Fruit fly (Drosophila melanogaster) whole organism, embryonic: ENCODE results near the gene Exd2.
A peak's percentile ranks its signal among the peaks of the same experiment; 100 is the strongest.

Experiments used
- Antp ChIP-seq: fragments of 200-800 bp; sonication (Bioruptor generic); optimal IDR thresholded peaks from 3 replicates; lab custom pipeline; 2016; ENCODE audit warnings: missing biosample characterization, missing genetic modification characterization
- CG10462 ChIP-seq: fragments of 200-800 bp; sonication (Bioruptor generic); optimal IDR thresholded peaks from 2 replicates; lab custom pipeline; 2016; ENCODE audit warnings: missing biosample characterization, missing genetic modification characterization
- CG12104 ChIP-seq: fragments of 200-800 bp; sonication (Bioruptor generic); optimal IDR thresholded peaks from 3 replicates; lab custom pipeline; 2016; ENCODE audit warnings: missing biosample characterization, missing genetic modification characterization
- CG13296 ChIP-seq: fragments of 200-800 bp; sonication (Bioruptor generic); optimal IDR thresholded peaks from 3 replicates; lab custom pipeline; 2018; ENCODE audit warnings: missing biosample characterization, mild to moderate bottlenecking, missing genetic modification characterization
- CG13424 ChIP-seq: fragments of 200-800 bp; sonication (Bioruptor generic); optimal IDR thresholded peaks from 2 replicates; lab custom pipeline; 2019; ENCODE audit warnings: missing biosample characterization, mild to moderate bottlenecking, missing genetic modification characterization, moderate library complexity
- CG14014 ChIP-seq: fragments of 200-800 bp; sonication (Bioruptor generic); IDR thresholded peaks from 2 replicates; pipeline ENCODE4 v1.3.6; 2022; ENCODE audit warnings: missing biosample characterization, missing genetic modification characterization
- CG14965 ChIP-seq: fragments of 200-800 bp; sonication (Bioruptor generic); optimal IDR thresholded peaks from 2 replicates; lab custom pipeline; 2016; ENCODE audit warnings: missing biosample characterization, missing genetic modification characterization, borderline replicate concordance
- CG16813 ChIP-seq: fragments of 200-800 bp; sonication (Bioruptor generic); IDR thresholded peaks from 3 replicates; pipeline ENCODE4 v1.3.6; 2022; ENCODE audit warnings: missing biosample characterization, missing genetic modification characterization; ENCODE audit not compliant: partially characterized antibody
- CG17328 ChIP-seq: fragments of 200-800 bp; sonication (Bioruptor generic); IDR thresholded peaks from 2 replicates; pipeline ENCODE4 v1.3.6; 2022; ENCODE audit warnings: missing biosample characterization, missing genetic modification characterization
- CG34224 ChIP-seq: fragments of 200-800 bp; sonication (Bioruptor generic); IDR thresholded peaks from 3 replicates; pipeline ENCODE4 v1.3.6; 2022; ENCODE audit warnings: missing biosample characterization, missing genetic modification characterization; ENCODE audit not compliant: partially characterized antibody
- CG3838 ChIP-seq: fragments of 200-800 bp; sonication (Bioruptor generic); optimal IDR thresholded peaks from 3 replicates; lab custom pipeline; 2016; ENCODE audit warnings: missing biosample characterization, missing genetic modification characterization
- CG6175 ChIP-seq: fragments of 200-800 bp; sonication (Bioruptor generic); IDR thresholded peaks from 3 replicates; pipeline ENCODE4 v1.3.6; 2022; ENCODE audit warnings: missing biosample characterization, missing genetic modification characterization
- CG6272 ChIP-seq: fragments of 200-800 bp; sonication (Bioruptor generic); IDR thresholded peaks from 2 replicates; pipeline ENCODE4 v1.3.6; 2022; ENCODE audit warnings: missing biosample characterization, missing genetic modification characterization
- CG6854 ChIP-seq: fragments of 200-800 bp; sonication (Bioruptor generic); optimal IDR thresholded peaks from 3 replicates; lab custom pipeline; 2017; ENCODE audit warnings: missing biosample characterization, mild to moderate bottlenecking, missing genetic modification characterization
- CTCF ChIP-seq: fragments of 200-800 bp; sonication (Bioruptor generic); optimal IDR thresholded peaks from 2 replicates; lab custom pipeline; 2017; ENCODE audit warnings: missing biosample characterization, mild to moderate bottlenecking, missing genetic modification characterization, moderate library complexity
- CoRest ChIP-seq: fragments of 200-800 bp; sonication (Bioruptor generic); optimal IDR thresholded peaks from 3 replicates; lab custom pipeline; 2018; ENCODE audit warnings: missing biosample characterization, mild to moderate bottlenecking, missing genetic modification characterization, moderate library complexity
- Dll ChIP-seq: fragments of 200-800 bp; sonication (Bioruptor generic); IDR thresholded peaks from 4 replicates; pipeline ENCODE4 v1.3.6; 2022; ENCODE audit warnings: missing biosample characterization, missing genetic modification characterization; ENCODE audit not compliant: partially characterized antibody
- Doc3 ChIP-seq: fragments of 200-800 bp; sonication (Bioruptor generic); IDR thresholded peaks from 3 replicates; pipeline ENCODE4 v1.3.6; 2022; ENCODE audit warnings: missing biosample characterization, missing genetic modification characterization; ENCODE audit not compliant: partially characterized antibody
- Dp ChIP-seq: fragments of 200-800 bp; sonication (Bioruptor generic); optimal IDR thresholded peaks from 2 replicates; lab custom pipeline; 2018; ENCODE audit warnings: missing biosample characterization, mild to moderate bottlenecking, missing genetic modification characterization, moderate library complexity
- Dref ChIP-seq: fragments of 200-800 bp; sonication (Bioruptor generic); IDR thresholded peaks from 2 replicates; pipeline ENCODE4 v1.3.6; 2022; ENCODE audit warnings: missing biosample characterization, missing genetic modification characterization
- HHEX ChIP-seq: fragments of 200-800 bp; sonication (Bioruptor generic); optimal IDR thresholded peaks from 3 replicates; lab custom pipeline; 2017; ENCODE audit warnings: missing biosample characterization, mild to moderate bottlenecking, missing genetic modification characterization, missing genetic modification reagents
- HLH4C ChIP-seq: fragments of 200-800 bp; sonication (Bioruptor generic); IDR thresholded peaks from 3 replicates; pipeline ENCODE4 v1.3.6; 2022; ENCODE audit warnings: missing biosample characterization, missing genetic modification characterization; ENCODE audit not compliant: partially characterized antibody
- HLH54F ChIP-seq: fragments of 200-800 bp; sonication (Bioruptor generic); optimal IDR thresholded peaks from 3 replicates; lab custom pipeline; 2016; ENCODE audit warnings: missing biosample characterization, missing genetic modification characterization
- Hmr ChIP-seq: fragments of 200-800 bp; sonication (Bioruptor generic); optimal IDR thresholded peaks from 3 replicates; lab custom pipeline; 2017; ENCODE audit warnings: mild to moderate bottlenecking, missing biosample characterization, missing genetic modification reagents, missing genetic modification characterization
- Hmx ChIP-seq: fragments of 200-800 bp; sonication (Bioruptor generic); optimal IDR thresholded peaks from 2 replicates; lab custom pipeline; 2016; ENCODE audit warnings: missing biosample characterization, missing genetic modification characterization
- Med ChIP-seq: fragments of 200-800 bp; sonication (Bioruptor generic); peaks from one replicate; lab custom pipeline; 2016; ENCODE audit warnings: missing biosample characterization, missing genetic modification characterization, mild to moderate bottlenecking, inconsistent platforms, moderate library complexity
- Sry-δ ChIP-seq: fragments of 200-800 bp; sonication (Bioruptor generic); optimal IDR thresholded peaks from 2 replicates; lab custom pipeline; 2016; ENCODE audit warnings: missing biosample characterization, missing genetic modification characterization
- amos ChIP-seq: fragments of 200-800 bp; sonication (Bioruptor generic); IDR thresholded peaks from 2 replicates; pipeline ENCODE4 v1.3.6; 2022; ENCODE audit warnings: missing biosample characterization, missing genetic modification characterization; ENCODE audit not compliant: partially characterized antibody
- ato ChIP-seq: fragments of 200-800 bp; sonication (Bioruptor generic); IDR thresholded peaks from 2 replicates; pipeline ENCODE4 v1.3.6; 2022; ENCODE audit warnings: missing biosample characterization, missing genetic modification characterization; ENCODE audit not compliant: partially characterized antibody
- bbx ChIP-seq: fragments of 200-800 bp; sonication (Bioruptor generic); IDR thresholded peaks from 2 replicates; pipeline ENCODE4 v1.3.6; 2022; ENCODE audit warnings: missing biosample characterization, missing genetic modification characterization; ENCODE audit not compliant: partially characterized antibody
- cg ChIP-seq: fragments of 200-800 bp; sonication (Bioruptor generic); optimal IDR thresholded peaks from 3 replicates; lab custom pipeline; 2019; ENCODE audit warnings: missing biosample characterization, mild to moderate bottlenecking, missing genetic modification characterization, moderate library complexity
- chinmo ChIP-seq: fragments of 200-800 bp; sonication (Bioruptor generic); IDR thresholded peaks from 4 replicates; pipeline ENCODE4 v1.3.6; 2022; ENCODE audit warnings: missing biosample characterization, missing genetic modification characterization; ENCODE audit not compliant: partially characterized antibody
- chm ChIP-seq: fragments of 200-800 bp; sonication (Bioruptor generic); IDR thresholded peaks from 2 replicates; pipeline ENCODE4 v1.3.6; 2022; ENCODE audit warnings: missing biosample characterization, missing genetic modification characterization
- fd64A ChIP-seq: fragments of 200-800 bp; sonication (Bioruptor generic); optimal IDR thresholded peaks from 3 replicates; lab custom pipeline; 2018; ENCODE audit warnings: missing biosample characterization, mild to moderate bottlenecking, missing genetic modification characterization
- hbn ChIP-seq: fragments of 200-800 bp; sonication (Bioruptor generic); IDR thresholded peaks from 2 replicates; pipeline ENCODE4 v1.3.6; 2022; ENCODE audit warnings: missing biosample characterization, missing genetic modification characterization; ENCODE audit not compliant: partially characterized antibody
- inv ChIP-seq: fragments of 200-800 bp; sonication (Bioruptor generic); IDR thresholded peaks from 2 replicates; pipeline ENCODE4 v1.3.6; 2022; ENCODE audit warnings: missing biosample characterization, missing genetic modification characterization; ENCODE audit not compliant: partially characterized antibody
- kah ChIP-seq: fragments of 200-800 bp; sonication (Bioruptor generic); optimal IDR thresholded peaks from 2 replicates; lab custom pipeline; 2018; ENCODE audit warnings: missing biosample characterization, mild to moderate bottlenecking, missing genetic modification characterization
- kni ChIP-seq: fragments of 200-800 bp; sonication (Bioruptor generic); optimal IDR thresholded peaks from 3 replicates; lab custom pipeline; 2017; ENCODE audit warnings: mild to moderate bottlenecking, missing biosample characterization, missing genetic modification reagents, missing genetic modification characterization
- knrl ChIP-seq: fragments of 200-800 bp; sonication (Bioruptor generic); IDR thresholded peaks from 3 replicates; pipeline ENCODE4 v1.3.6; 2022; ENCODE audit warnings: missing biosample characterization, missing genetic modification characterization; ENCODE audit not compliant: partially characterized antibody
- nmo ChIP-seq: fragments of 200-800 bp; sonication (Bioruptor generic); optimal IDR thresholded peaks from 2 replicates; lab custom pipeline; 2018; ENCODE audit warnings: missing biosample characterization, mild to moderate bottlenecking, missing genetic modification characterization, moderate library complexity
- slbo ChIP-seq: fragments of 200-800 bp; sonication (Bioruptor generic); IDR thresholded peaks from 2 replicates; pipeline ENCODE4 v1.3.6; 2022; ENCODE audit warnings: missing biosample characterization, missing genetic modification characterization
- stwl ChIP-seq: fragments of 200-800 bp; sonication (Bioruptor generic); optimal IDR thresholded peaks from 3 replicates; lab custom pipeline; 2018; ENCODE audit warnings: missing biosample characterization, mild to moderate bottlenecking, missing genetic modification characterization, moderate library complexity
- sug ChIP-seq: fragments of 200-800 bp; optimal IDR thresholded peaks from 2 replicates; lab custom pipeline; 2019; ENCODE audit warnings: missing biosample characterization, mild to moderate bottlenecking, missing genetic modification characterization, moderate library complexity
- trem ChIP-seq: fragments of 200-800 bp; optimal IDR thresholded peaks from 3 replicates; lab custom pipeline; 2019; ENCODE audit warnings: missing biosample characterization, mild to moderate bottlenecking, missing genetic modification characterization, moderate library complexity
- unc-4 ChIP-seq: fragments of 200-800 bp; sonication (Bioruptor generic); IDR thresholded peaks from 2 replicates; pipeline ENCODE4 v1.3.6; 2022; ENCODE audit warnings: missing biosample characterization, missing genetic modification characterization; ENCODE audit not compliant: partially characterized antibody
- vvl ChIP-seq: fragments of 200-800 bp; sonication (Bioruptor generic); IDR thresholded peaks from 2 replicates; pipeline ENCODE4 v1.3.6; 2022; ENCODE audit warnings: missing biosample characterization, missing genetic modification characterization
- zf30C ChIP-seq: fragments of 200-800 bp; sonication (Bioruptor generic); optimal IDR thresholded peaks from 3 replicates; lab custom pipeline; 2018; ENCODE audit warnings: missing biosample characterization, mild to moderate bottlenecking, missing genetic modification characterization
- zfh2 ChIP-seq: fragments of 200-800 bp; sonication (Bioruptor generic); optimal IDR thresholded peaks from 2 replicates; lab custom pipeline; 2016; ENCODE audit warnings: missing biosample characterization, missing genetic modification characterization

Gene Exd2

DNA sequence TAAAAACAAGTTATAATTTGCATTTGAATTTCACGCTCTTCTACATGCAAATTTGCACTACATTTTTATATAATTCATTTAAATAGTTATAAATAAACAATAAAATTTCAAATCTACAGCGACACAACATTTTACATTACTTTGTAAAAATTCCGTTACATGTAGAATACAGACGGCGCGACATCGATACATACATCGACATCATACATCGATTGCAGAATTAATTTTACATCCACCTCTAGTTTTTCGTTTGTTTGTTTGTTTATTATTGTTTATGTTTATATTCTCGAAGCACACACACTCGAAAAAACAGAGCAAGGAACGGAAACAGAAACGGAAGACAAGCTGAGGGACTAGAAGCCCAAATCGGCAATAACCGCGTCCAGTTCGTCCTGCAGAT, 2.0 kb upstream of the Exd2 start, which contains the start of gene CG17230 (continued):
- TF ChIP-seq chinmo (GFP tag; lab: Robert Waterston, UW): peak; percentile 60; the same call in 1 of the 4 replicates
- TF ChIP-seq Doc3 (GFP tag; lab: Robert Waterston, UW): peak; percentile 68
- TF ChIP-seq ato: 0 out of 2 replicates have a peak, but pooled peaks have one; percentile 37
- TF ChIP-seq slbo (GFP tag; lab: Robert Waterston, UW): peak; percentile 10; the same call in 1 of the 2 replicates
- peak; percentile 17 for TF ChIP-seq fd64A (GFP tag; lab: Kevin White, UChicago)
- TF ChIP-seq vvl (GFP tag; lab: Robert Waterston, UW): 0 out of 2 replicates have a peak, but pooled peaks have one; percentile 8
- peak; percentile 50 for TF ChIP-seq stwl (tag; lab: Kevin White, UChicago)
- TF ChIP-seq amos (GFP tag; lab: Robert Waterston, UW): peak; percentile 89
- TF ChIP-seq zf30C: peak; percentile 34
- TF ChIP-seq unc-4 (GFP tag; lab: Robert Waterston, UW): peak; percentile 68
- TF ChIP-seq inv (GFP tag; lab: Robert Waterston, UW): peak; percentile 76
- TF ChIP-seq CoRest (tag; lab: Kevin White, UChicago): peak; percentile 24
- peak; percentile 80 for TF ChIP-seq knrl (GFP tag; lab: Robert Waterston, UW)
- no peak for TF ChIP-seq HLH54F
- peak; percentile 72 for TF ChIP-seq CG3838
- TF ChIP-seq HLH4C (GFP tag; lab: Robert Waterston, UW): peak; percentile 64
- TF ChIP-seq Sry-δ: peak; percentile 82
- TF ChIP-seq CG17328 (GFP tag; lab: Robert Waterston, UW): 0 out of 2 replicates have a peak, but pooled peaks have one; percentile 9
- TF ChIP-seq hbn (GFP tag; lab: Robert Waterston, UW): peak; percentile 82
- no peak for TF ChIP-seq kah (GFP tag; lab: Kevin White, UChicago)
- TF ChIP-seq Dref (GFP tag; lab: Robert Waterston, UW): peak; percentile 78
- peak; percentile 22 for TF ChIP-seq Dp (GFP tag; lab: Kevin White, UChicago)
- TF ChIP-seq CTCF (GFP tag; lab: Kevin White, UChicago): peak; percentile 75
- peak; percentile 77 for TF ChIP-seq CG34224 (GFP tag; lab: Robert Waterston, UW)
- TF ChIP-seq trem: peak; percentile 38
- peak; percentile 70 for TF ChIP-seq Med (GFP tag; lab: Kevin White, UChicago)
- TF ChIP-seq bbx (GFP tag; lab: Robert Waterston, UW): peak; percentile 84
- TF ChIP-seq Dll: peak; percentile 77
- TF ChIP-seq HHEX (GFP tag; lab: Kevin White, UChicago): no peak
- no peak for TF ChIP-seq CG6175 (GFP tag; lab: Robert Waterston, UW)
- TF ChIP-seq Hmr (GFP tag; lab: Kevin White, UChicago): peak; percentile 8

DNA sequence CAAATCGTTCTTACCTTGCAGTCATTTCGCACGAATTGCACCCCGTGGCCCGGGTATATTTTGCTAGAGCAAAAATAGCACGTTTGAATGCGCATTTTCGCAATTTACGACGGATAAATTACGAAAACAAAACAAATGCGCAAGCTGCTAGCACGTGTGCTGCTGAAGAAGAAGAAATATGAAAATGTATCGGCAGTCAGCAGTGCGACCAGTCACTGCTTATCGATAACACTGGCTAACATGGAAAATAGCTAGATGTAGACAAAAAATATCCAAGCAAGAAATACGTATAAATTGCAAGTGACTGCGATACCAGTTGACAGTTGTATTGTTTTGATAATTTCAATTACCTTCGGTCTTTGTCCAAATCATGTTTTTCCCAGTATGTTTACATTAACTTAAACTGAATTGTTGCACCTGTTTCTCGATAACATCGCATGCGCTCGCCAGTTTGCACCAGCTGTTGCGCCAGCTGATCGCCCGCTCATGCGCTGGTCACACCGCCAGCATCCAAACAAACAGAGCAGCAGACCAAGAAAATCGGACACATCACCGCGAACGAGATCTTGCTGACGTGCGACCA, 4.0 kb downstream of the Exd2 start, which contains the start of the genes RpL24-like and CG5276:
RpL24-like (minus strand) TSS at position 188 of the 583 bp plus-strand sequence.
CG5276 (plus strand) TSS at position 344 of the 583 bp plus-strand sequence.
- TF ChIP-seq HLH54F (no peak), inv (GFP tag; lab: Robert Waterston, UW) (0 out of 2 replicates have a peak, but pooled peaks have one; percentile 24), CG13296 (no peak), unc-4 (GFP tag; lab: Robert Waterston, UW) (peak; percentile 69; the same call in 1 of the 2 replicates), CG14965 (GFP tag; lab: Kevin White, UChicago) (no peak), CG6854 (GFP tag; lab: Kevin White, UChicago) (no peak), CG14014 (no peak), CG16813 (GFP tag; lab: Robert Waterston, UW) (peak; percentile 65), sug (tag; lab: Kevin White, UChicago) (peak; percentile 57), CG13424 (tag; lab: Kevin White, UChicago) (peak; percentile 13), CG6272 (GFP tag; lab: Robert Waterston, UW) (no peak), Hmx (no peak), chm (GFP tag; lab: Robert Waterston, UW) (no peak), CG10462 (GFP tag; lab: Kevin White, UChicago) (no peak), nmo (GFP tag; lab: Kevin White, UChicago) (peak; percentile 80), Antp (GFP tag; lab: Kevin White, UChicago) (no peak), cg (GFP tag; lab: Kevin White, UChicago) (no peak), zfh2 (no peak), kni (GFP tag; lab: Kevin White, UChicago) (no peak), CG12104 (GFP tag; lab: Kevin White, UChicago) (no peak)
